Worm (Caenorhabditis elegans): Measurements from ENCODE around the gene srt-11.
A peak's percentile ranks its signal among the peaks of the same experiment; 100 is the strongest.

The srt-11 gene

DNA sequence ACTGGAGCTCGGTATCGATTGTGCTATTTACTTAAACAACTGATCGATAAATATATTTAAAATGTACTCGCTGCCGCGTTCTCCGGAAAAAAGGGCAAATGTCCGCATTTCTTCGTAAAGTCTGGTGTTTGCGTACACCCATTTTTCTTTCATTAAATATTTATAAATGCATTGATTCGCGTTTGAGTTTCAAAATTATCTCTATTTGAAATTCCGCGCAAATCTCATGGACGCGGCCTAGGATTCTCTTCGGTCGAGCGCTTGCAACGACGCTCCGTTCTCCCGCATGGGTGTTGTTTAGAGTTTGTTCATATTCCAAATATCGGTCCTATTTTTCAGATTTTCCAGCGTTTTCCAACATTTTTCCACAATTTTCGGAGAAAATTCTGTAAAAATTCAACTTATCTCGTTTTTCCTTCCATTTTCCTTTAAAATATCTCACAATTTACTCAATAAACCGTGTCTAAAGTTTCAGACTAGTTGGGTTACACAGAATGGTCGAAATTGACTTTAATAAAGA lies 10.8 kb upstream of the srt-11 start, which contains the start of gene eif-3.B (continued):
- TF ChIP-seq rec-8 (tag; optimal IDR thresholded peaks at IDR 0.05) (no peak), sdz-38 (tag; optimal IDR thresholded peaks at IDR 0.05) (no peak), Y67H2A.10 (GFP tag; conservative IDR thresholded peaks at IDR 0.05) (0 out of 2 replicates have a peak, but pooled peaks have one; percentile 30), nhr-90 (tag; optimal IDR thresholded peaks at IDR 0.05) (no peak), gei-17 (GFP tag; optimal IDR thresholded peaks at IDR 0.05) (peak; percentile 15), snpc-3.4 (tag; optimal IDR thresholded peaks at IDR 0.05) (peak; percentile 83), lin-54 (GFP tag; optimal IDR thresholded peaks at IDR 0.05) (peak; percentile 95), madf-6 (GFP tag; IDR thresholded peaks at IDR 0.05) (peak; percentile 79), bed-2 (GFP tag; IDR thresholded peaks at IDR 0.05) (0 out of 2 replicates have a peak, but pooled peaks have one; percentile 29), somi-1 (GFP tag; optimal IDR thresholded peaks at IDR 0.05) (peak; percentile 47), madf-8 (GFP tag; conservative IDR thresholded peaks at IDR 0.05) (peak; percentile 58), F39B2.1 (GFP tag; IDR thresholded peaks at IDR 0.05) (no peak), F52B5.7 (tag; optimal IDR thresholded peaks at IDR 0.05) (no peak), hlh-26 (GFP tag; conservative IDR thresholded peaks at IDR 0.05) (no peak), zim-3 (tag; optimal IDR thresholded peaks at IDR 0.05) (no peak), Y56A3A.18 (GFP tag; IDR thresholded peaks at IDR 0.05) (no peak), B0035.1 (tag; optimal IDR thresholded peaks at IDR 0.05) (no peak), ets-4 (GFP tag; optimal IDR thresholded peaks at IDR 0.05) (no peak), let-526 (GFP tag; IDR thresholded peaks at IDR 0.05) (peak; percentile 81; the same call in 1 of the 2 replicates), atf-7 (tag; optimal IDR thresholded peaks at IDR 0.05) (no peak), ztf-18 (tag; optimal IDR thresholded peaks at IDR 0.05) (peak; percentile 44), mel-28 (tag; optimal IDR thresholded peaks at IDR 0.05; ENCODE audit: borderline replicate concordance) (no peak), egrh-3 (GFP tag; IDR thresholded peaks at IDR 0.05) (no peak), ceh-27 (GFP tag; optimal IDR thresholded peaks at IDR 0.05) (peak; percentile 93), F49E8.2 (tag; optimal IDR thresholded peaks at IDR 0.05; ENCODE audit: insufficient read depth) (peak; percentile 34), ztf-6 (GFP tag; IDR thresholded peaks at IDR 0.05) (0 out of 2 replicates have a peak, but pooled peaks have one; percentile 14), lin-26 (GFP tag; IDR thresholded peaks at IDR 0.05) (no peak), mxl-1 (tag; optimal IDR thresholded peaks at IDR 0.05) (no peak), K12H6.12 (tag; optimal IDR thresholded peaks at IDR 0.05) (peak; percentile 79), lsl-1 (GFP tag; optimal IDR thresholded peaks at IDR 0.05) (peak; percentile 54), sea-2 (GFP tag; IDR thresholded peaks at IDR 0.05) (no peak), Y53F4B.3 (GFP tag; IDR thresholded peaks at IDR 0.05) (no peak), mes-4 (tag; optimal IDR thresholded peaks at IDR 0.05) (no peak), ceh-40 (GFP tag; IDR thresholded peaks at IDR 0.05) (no peak), D2030.7 (GFP tag; IDR thresholded peaks at IDR 0.05) (peak; percentile 80), snpc-1.1 (tag; optimal IDR thresholded peaks at IDR 0.05; ENCODE audit: insufficient read depth) (peak; percentile 38), B0019.2 (GFP tag; conservative IDR thresholded peaks at IDR 0.05) (no peak), ceh-100 (GFP tag; IDR thresholded peaks at IDR 0.05) (peak; percentile 73), lin-35 (GFP tag; optimal IDR thresholded peaks at IDR 0.05) (peak in 2 of 3 experiments; percentile 17 to 91), bed-1 (GFP tag; IDR thresholded peaks at IDR 0.05) (no peak), F57C9.4 (tag; optimal IDR thresholded peaks at IDR 0.05) (no peak), Y53G8AR.9 (GFP tag; conservative IDR thresholded peaks at IDR 0.05) (0 out of 2 replicates have a peak, but pooled peaks have one; percentile 45), aptf-3 (GFP tag; IDR thresholded peaks at IDR 0.05) (no peak), K11D2.4 (GFP tag; IDR thresholded peaks at IDR 0.05) (0 out of 2 replicates have a peak, but pooled peaks have one; percentile 61), die-1 (tag; optimal IDR thresholded peaks at IDR 0.05) (peak; percentile 1), lir-1 (GFP tag; conservative IDR thresholded peaks at IDR 0.05) (peak; percentile 75), tbp1 (GFP tag; optimal IDR thresholded peaks at IDR 0.05) (peak; percentile 50)

Measured in whole organism, young adult.